Worm (Caenorhabditis elegans) whole organism, late embryonic: ENCODE results near the gene W09D6.4.

ENCODE experiments used
- C08G9.2 ChIP-seq: sonication (generic microtip); optimal IDR thresholded peaks from 2 replicates; lab custom pipeline; 2016; ENCODE audit warnings: mild to moderate bottlenecking, missing genetic modification characterization, moderate library complexity, missing compliant biosample characterization
- C38D4.7 ChIP-seq: fragments of 200-800 bp; sonication (Bioruptor generic); optimal IDR thresholded peaks from 2 replicates; lab custom pipeline; 2018; ENCODE audit warnings: mild to moderate bottlenecking, missing genetic modification characterization, moderate library complexity, missing compliant biosample characterization
- F13H6.1 ChIP-seq: sonication (generic microtip); optimal IDR thresholded peaks from 2 replicates; lab custom pipeline; 2016; ENCODE audit warnings: missing genetic modification characterization, missing compliant biosample characterization
- K02D7.2 ChIP-seq: sonication (generic microtip); optimal IDR thresholded peaks from 2 replicates; lab custom pipeline; 2017; ENCODE audit warnings: mild to moderate bottlenecking, missing genetic modification characterization, missing compliant biosample characterization
- K09A11.1 ChIP-seq: sonication (generic microtip); optimal IDR thresholded peaks from 2 replicates; lab custom pipeline; 2017; ENCODE audit warnings: antibody characterized with exemption, mild to moderate bottlenecking, missing genetic modification characterization, missing compliant biosample characterization; ENCODE audit not compliant: insufficient read depth
- T23F11.4 ChIP-seq: fragments of 200-800 bp; sonication (Bioruptor generic); optimal IDR thresholded peaks from 2 replicates; lab custom pipeline; 2018; ENCODE audit warnings: mild to moderate bottlenecking, missing genetic modification characterization, missing compliant biosample characterization
- Y22D7AL.16 ChIP-seq: sonication (generic microtip); optimal IDR thresholded peaks from 2 replicates; lab custom pipeline; 2016; ENCODE audit warnings: missing genetic modification characterization, missing compliant biosample characterization
- ahr-1 ChIP-seq: sonication (generic microtip); optimal IDR thresholded peaks from 2 replicates; lab custom pipeline; 2016; ENCODE audit warnings: missing genetic modification characterization, missing compliant biosample characterization
- ceh-19 ChIP-seq: fragments of 200-800 bp; sonication (Bioruptor generic); optimal IDR thresholded peaks from 2 replicates; lab custom pipeline; 2018; ENCODE audit warnings: mild to moderate bottlenecking, missing genetic modification characterization, missing compliant biosample characterization
- ceh-2 ChIP-seq: sonication (generic microtip); optimal IDR thresholded peaks from 2 replicates; lab custom pipeline; 2016; ENCODE audit warnings: missing genotype, missing genetic modification characterization, missing compliant biosample characterization
- ceh-22 ChIP-seq: sonication (generic microtip); optimal IDR thresholded peaks from 2 replicates; lab custom pipeline; 2017; ENCODE audit warnings: missing biosample characterization, missing genetic modification characterization
- ceh-24 ChIP-seq: sonication (generic microtip); optimal IDR thresholded peaks from 2 replicates; lab custom pipeline; 2016; ENCODE audit warnings: mild to moderate bottlenecking, missing genetic modification characterization, missing compliant biosample characterization
- ceh-30 ChIP-seq: fragments of 150-350 bp; optimal IDR thresholded peaks from 2 replicates; lab custom pipeline; 2014; ENCODE audit warnings: missing biosample characterization, missing genetic modification characterization
- ceh-31 ChIP-seq: sonication (generic microtip); optimal IDR thresholded peaks from 2 replicates; lab custom pipeline; 2016; ENCODE audit warnings: missing genetic modification characterization, missing compliant biosample characterization
- ceh-34 ChIP-seq: sonication (generic microtip); optimal IDR thresholded peaks from 2 replicates; lab custom pipeline; 2016; ENCODE audit warnings: mild to moderate bottlenecking, missing genetic modification characterization, missing compliant biosample characterization
- ceh-45 ChIP-seq: fragments of 200-800 bp; sonication (Bioruptor generic); IDR thresholded peaks from 2 replicates; pipeline ENCODE4 v1.3.6; 2022; ENCODE audit warnings: missing genetic modification reagents, missing genetic modification characterization, missing compliant biosample characterization
- ceh-6 ChIP-seq: fragments of 200-800 bp; sonication (Bioruptor generic); optimal IDR thresholded peaks from 2 replicates; lab custom pipeline; 2018; ENCODE audit warnings: mild to moderate bottlenecking, missing genetic modification characterization, missing compliant biosample characterization
- che-1 ChIP-seq: sonication (generic microtip); optimal IDR thresholded peaks from 2 replicates; lab custom pipeline; 2016; ENCODE audit warnings: mild to moderate bottlenecking, missing genetic modification characterization, missing compliant biosample characterization
- dmd-4 ChIP-seq: sonication (generic microtip); optimal IDR thresholded peaks from 2 replicates; lab custom pipeline; 2016; ENCODE audit warnings: borderline replicate concordance, missing genetic modification characterization, missing compliant biosample characterization
- elt-2 ChIP-seq: sonication (generic microtip); optimal IDR thresholded peaks from 2 replicates; lab custom pipeline; 2016; ENCODE audit warnings: missing genetic modification reagents, missing genetic modification characterization, missing compliant biosample characterization
- ets-4 ChIP-seq: sonication (generic microtip); optimal IDR thresholded peaks from 2 replicates; lab custom pipeline; 2016; ENCODE audit warnings: missing genetic modification characterization, missing compliant biosample characterization
- eyg-1 ChIP-seq: sonication (generic microtip); optimal IDR thresholded peaks from 2 replicates; lab custom pipeline; 2016; ENCODE audit warnings: missing genotype, missing genetic modification characterization, missing compliant biosample characterization
- fax-1 ChIP-seq: sonication (generic microtip); optimal IDR thresholded peaks from 2 replicates; lab custom pipeline; 2016; ENCODE audit warnings: missing genotype, missing genetic modification characterization, missing compliant biosample characterization
- fkh-10 ChIP-seq: fragments of 150-350 bp; optimal IDR thresholded peaks from 2 replicates; lab custom pipeline; 2014; ENCODE audit warnings: missing biosample characterization, missing genetic modification reagents, missing genetic modification characterization
- hlh-13 ChIP-seq: fragments of 200-800 bp; sonication (Bioruptor generic); optimal IDR thresholded peaks from 2 replicates; lab custom pipeline; 2018; ENCODE audit warnings: mild to moderate bottlenecking, missing genetic modification characterization, missing compliant biosample characterization
- hlh-15 ChIP-seq: sonication (generic microtip); optimal IDR thresholded peaks from 2 replicates; lab custom pipeline; 2016; ENCODE audit warnings: missing genetic modification characterization, missing compliant biosample characterization
- hlh-30 ChIP-seq: sonication (generic microtip); optimal IDR thresholded peaks from 2 replicates; lab custom pipeline; 2017; ENCODE audit warnings: antibody characterized with exemption, missing genetic modification characterization, missing compliant biosample characterization; ENCODE audit not compliant: insufficient read depth
- hlh-6 ChIP-seq: sonication (generic microtip); optimal IDR thresholded peaks from 2 replicates; lab custom pipeline; 2016; ENCODE audit warnings: missing genotype, missing genetic modification characterization, missing compliant biosample characterization
- lim-6 ChIP-seq: sonication (generic microtip); optimal IDR thresholded peaks from 2 replicates; lab custom pipeline; 2016; ENCODE audit warnings: missing genetic modification characterization, missing compliant biosample characterization
- madf-2 ChIP-seq: sonication (generic microtip); optimal IDR thresholded peaks from 2 replicates; lab custom pipeline; 2017; ENCODE audit warnings: missing genetic modification characterization, missing compliant biosample characterization
- nhr-232 ChIP-seq: sonication (generic microtip); optimal IDR thresholded peaks from 2 replicates; lab custom pipeline; 2016; ENCODE audit warnings: missing genetic modification characterization, missing compliant biosample characterization
- npax-4 ChIP-seq: sonication (generic microtip); optimal IDR thresholded peaks from 2 replicates; lab custom pipeline; 2016; ENCODE audit warnings: missing genetic modification characterization, missing compliant biosample characterization
- pag-3 ChIP-seq: sonication (generic microtip); optimal IDR thresholded peaks from 2 replicates; lab custom pipeline; 2016; ENCODE audit warnings: missing compliant biosample characterization, missing genetic modification characterization, borderline replicate concordance
- pat-9 ChIP-seq: fragments of 200-800 bp; sonication (Bioruptor generic); optimal IDR thresholded peaks from 2 replicates; lab custom pipeline; 2018; ENCODE audit warnings: mild to moderate bottlenecking, missing genetic modification characterization, moderate library complexity, missing compliant biosample characterization
- pha-4 ChIP-seq: fragments of 150-350 bp; optimal IDR thresholded peaks from 2 replicates; lab custom pipeline; 2018; ENCODE audit warnings: missing biosample characterization, missing genetic modification reagents, missing genetic modification characterization
- pqm-1 ChIP-seq: sonication (generic microtip); optimal IDR thresholded peaks from 2 replicates; lab custom pipeline; 2016; ENCODE audit warnings: missing genetic modification characterization, missing compliant biosample characterization
- ref-2 ChIP-seq: sonication (generic microtip); optimal IDR thresholded peaks from 2 replicates; lab custom pipeline; 2016; ENCODE audit warnings: missing genetic modification characterization, missing compliant biosample characterization
- rnt-1 ChIP-seq: sonication (generic microtip); optimal IDR thresholded peaks from 2 replicates; lab custom pipeline; 2016; ENCODE audit warnings: missing genetic modification characterization, missing compliant biosample characterization
- sdc-2 ChIP-seq: sonication (generic microtip); optimal IDR thresholded peaks from 2 replicates; lab custom pipeline; 2016; ENCODE audit warnings: missing genotype, missing genetic modification characterization, missing compliant biosample characterization
- sox-2 ChIP-seq: fragments of 200-800 bp; sonication (Bioruptor generic); IDR thresholded peaks from 2 replicates; pipeline ENCODE4 v1.3.6; 2022; ENCODE audit warnings: missing genetic modification reagents, missing genetic modification characterization, missing compliant biosample characterization
- tbx-2 ChIP-seq: sonication (generic microtip); optimal IDR thresholded peaks from 2 replicates; lab custom pipeline; 2016; ENCODE audit warnings: missing genetic modification characterization, missing compliant biosample characterization
- tbx-7 ChIP-seq: sonication (generic microtip); optimal IDR thresholded peaks from 2 replicates; lab custom pipeline; 2016; ENCODE audit warnings: missing genotype, missing genetic modification characterization, missing compliant biosample characterization
- unc-3 ChIP-seq, 2 experiments: fragments of 200-800 bp in 1 of 2; sonication (Bioruptor generic) in 1 of 2; sonication (generic microtip) in 1 of 2; conservative IDR thresholded peaks in 1 of 2; optimal IDR thresholded peaks in 1 of 2; 2 replicates each; pipeline versions ENCODE4 v1.3.6 to Lab custom; 2016 to 2022; ENCODE audit warnings: missing compliant biosample characterization in 2 of 2, missing genetic modification characterization in 2 of 2, missing genetic modification reagents in 1 of 2
- unc-42 ChIP-seq: sonication (generic microtip); optimal IDR thresholded peaks from 2 replicates; lab custom pipeline; 2016; ENCODE audit warnings: missing genotype, missing genetic modification characterization, missing compliant biosample characterization
- unc-55 ChIP-seq: sonication (generic microtip); optimal IDR thresholded peaks from 2 replicates; lab custom pipeline; 2017; ENCODE audit warnings: missing biosample characterization, missing genetic modification reagents, missing genetic modification characterization
- unc-86 ChIP-seq: sonication (generic microtip); optimal IDR thresholded peaks from 2 replicates; lab custom pipeline; 2016; ENCODE audit warnings: missing genetic modification characterization, missing compliant biosample characterization
- zip-5 ChIP-seq: sonication (generic microtip); optimal IDR thresholded peaks from 2 replicates; lab custom pipeline; 2016; ENCODE audit warnings: missing genetic modification characterization, missing compliant biosample characterization
- ztf-16 ChIP-seq: sonication (generic microtip); optimal IDR thresholded peaks from 2 replicates; lab custom pipeline; 2017; ENCODE audit warnings: missing genetic modification characterization, missing compliant biosample characterization

Gene W09D6.4

DNA sequence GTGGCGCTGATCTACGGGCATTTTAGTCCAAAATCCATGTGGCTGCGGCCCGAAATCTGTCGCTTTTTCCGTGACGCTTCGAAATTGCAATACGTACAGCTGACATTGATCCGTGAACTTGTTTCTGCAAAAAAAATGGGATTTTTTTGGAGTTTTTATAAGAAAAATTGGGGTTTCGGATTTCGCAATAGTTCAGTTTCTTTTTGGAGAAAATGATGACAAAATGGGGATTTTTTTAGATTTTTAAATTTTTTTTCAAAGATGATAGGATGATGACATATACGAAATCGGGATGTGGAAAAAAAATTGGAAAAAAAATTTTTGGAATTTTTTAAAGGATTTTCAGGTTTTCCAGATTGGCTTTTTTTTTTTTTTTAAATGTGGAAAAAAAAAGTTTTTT lies 21.7 kb downstream of the W09D6.4 start:
- TF ChIP-seq pqm-1 (tag; lab: Kevin White, UChicago) = no peak
- no peak for TF ChIP-seq hlh-15 (tag; lab: Kevin White, UChicago)
- no peak for TF ChIP-seq hlh-6
- TF ChIP-seq eyg-1 (tag; lab: Kevin White, UChicago) = no peak
- no peak for TF ChIP-seq ceh-31
- TF ChIP-seq ztf-16 (tag; lab: Kevin White, UChicago) = no peak
- no peak for TF ChIP-seq fkh-10 (GFP tag; lab: Kevin White, UChicago)
- TF ChIP-seq sox-2 (GFP tag; lab: Robert Waterston, UW) = no peak
- TF ChIP-seq ahr-1 = no peak
- no peak for TF ChIP-seq lim-6
- no peak for TF ChIP-seq rnt-1 (tag; lab: Kevin White, UChicago)
- no peak for TF ChIP-seq pat-9 (tag; lab: Kevin White, UChicago)
- TF ChIP-seq fax-1 = no peak
- TF ChIP-seq, all 69 proteins: peak for 0

DNA sequence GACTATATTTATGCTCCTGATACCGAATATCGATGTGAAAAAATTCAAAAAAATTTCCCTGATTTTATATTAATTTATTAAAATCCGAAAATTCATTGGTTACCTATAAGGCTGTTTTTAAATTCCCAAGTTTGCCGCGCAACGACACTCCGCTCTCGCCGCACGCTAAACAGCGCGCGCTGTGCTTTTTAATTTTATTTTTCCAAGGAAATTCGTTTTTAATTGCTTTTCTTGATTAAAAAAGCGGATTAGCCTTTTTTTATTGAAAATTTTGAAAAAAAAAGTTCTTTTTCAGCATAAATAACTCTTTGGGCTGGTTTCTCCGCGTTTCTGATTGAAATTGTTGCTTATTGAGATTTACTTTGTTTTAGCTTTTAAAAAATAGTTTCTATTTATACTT lies 27.8 kb downstream of the W09D6.4 start:
- TF ChIP-seq npax-4 (tag; lab: Kevin White, UChicago) = no peak
- TF ChIP-seq, all 69 proteins: peak for 0

- TF ChIP-seq dmd-4 (tag; lab: Kevin White, UChicago) (no peak), ztf-16 (tag; lab: Kevin White, UChicago) (peak; percentile 10), K09A11.1 (tag; lab: Kevin White, UChicago) (no peak), pqm-1 (tag; lab: Kevin White, UChicago) (no peak), madf-2 (tag; lab: Kevin White, UChicago) (no peak), unc-86 (tag; lab: Kevin White, UChicago) (peak; percentile 13), ceh-45 (GFP tag; lab: Robert Waterston, UW) (no peak), ref-2 (tag; lab: Kevin White, UChicago) (peak; percentile 21), hlh-13 (GFP tag; lab: Kevin White, UChicago) (no peak), C08G9.2 (peak; percentile 6), unc-55 (GFP tag; lab: Kevin White, UChicago) (no peak), K02D7.2 (tag; lab: Kevin White, UChicago) (no peak), F13H6.1 (tag; lab: Kevin White, UChicago) (no peak), Y22D7AL.16 (no peak), tbx-7 (tag; lab: Kevin White, UChicago) (no peak), pat-9 (tag; lab: Kevin White, UChicago) (no peak), ceh-31 (peak; percentile 74), fkh-10 (GFP tag; lab: Kevin White, UChicago) (no peak), C38D4.7 (GFP tag; lab: Kevin White, UChicago) (no peak), unc-42 (tag; lab: Kevin White, UChicago) (peak; percentile 1), ceh-22 (tag; lab: Kevin White, UChicago) (no peak), rnt-1 (tag; lab: Kevin White, UChicago) (no peak), sox-2 (GFP tag; lab: Robert Waterston, UW) (no peak), ceh-24 (tag; lab: Kevin White, UChicago) (no peak), ets-4 (tag; lab: Kevin White, UChicago) (no peak), tbx-2 (tag; lab: Kevin White, UChicago) (peak; percentile 5), nhr-232 (no peak), ceh-6 (GFP tag; lab: Kevin White, UChicago) (no peak), ceh-30 (no peak), elt-2 (tag; lab: Kevin White, UChicago) (no peak), ahr-1 (no peak), pag-3 (tag; lab: Kevin White, UChicago) (no peak), unc-3 (GFP tag; conservative IDR thresholded peaks at IDR 0.05; lab: Robert Waterston, UW) (no peak), unc-3 (tag; optimal IDR thresholded peaks at IDR 0.05; lab: Kevin White, UChicago) (no peak), sdc-2 (no peak), lim-6 (no peak), T23F11.4 (GFP tag; lab: Kevin White, UChicago) (no peak), zip-5 (tag; lab: Kevin White, UChicago) (no peak), hlh-30 (no peak), ceh-34 (tag; lab: Kevin White, UChicago) (peak; percentile 9), eyg-1 (tag; lab: Kevin White, UChicago) (no peak), ceh-2 (tag; lab: Kevin White, UChicago) (no peak), ceh-19 (no peak), che-1 (tag; lab: Kevin White, UChicago) (peak; percentile 10), pha-4 (tag; lab: Kevin White, UChicago) (no peak)
Observed at ce11 chrIII:11110756-11111155, 31.2 kb downstream of the W09D6.4 start.
